Worm (Caenorhabditis elegans): Measurements from ENCODE around the gene wah-1.

The wah-1 gene

DNA sequence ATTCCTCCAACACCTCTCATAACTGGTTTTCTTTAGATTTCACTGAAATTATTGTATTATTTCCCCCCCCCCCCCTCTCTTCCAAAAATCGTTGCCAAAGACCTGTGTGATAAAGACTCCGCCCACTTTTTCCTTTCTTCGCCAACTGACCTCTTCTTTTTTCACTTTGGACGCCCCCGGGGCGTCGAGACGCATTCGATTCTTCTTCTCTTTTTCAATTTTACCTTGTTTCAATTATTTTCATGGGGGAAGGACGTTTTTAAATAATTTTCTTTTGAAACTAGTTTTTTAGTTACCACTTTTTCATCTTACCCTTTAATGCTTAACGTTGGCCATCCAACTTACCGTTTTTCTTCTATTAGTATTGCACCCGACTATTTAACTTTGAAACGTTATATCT is 28.0 kb downstream of the wah-1 start:
- TF ChIP-seq dpl-1 (GFP tag; optimal IDR thresholded peaks at IDR 0.05) = no peak
- peak; percentile 91 for TF ChIP-seq blmp-1 (tag; optimal IDR thresholded peaks at IDR 0.05)
- TF ChIP-seq nhr-85 (tag) = peak; percentile 83
- TF ChIP-seq fos-1 (tag; optimal IDR thresholded peaks at IDR 0.05) = no peak
- no peak for TF ChIP-seq fkh-10 (GFP tag; optimal IDR thresholded peaks at IDR 0.05)
- TF ChIP-seq elt-3 (tag; optimal IDR thresholded peaks at IDR 0.05) = peak in 1 of 6 experiments; percentile 15
- TF ChIP-seq C04F5.9 (tag; optimal IDR thresholded peaks at IDR 0.05) = no peak

DNA sequence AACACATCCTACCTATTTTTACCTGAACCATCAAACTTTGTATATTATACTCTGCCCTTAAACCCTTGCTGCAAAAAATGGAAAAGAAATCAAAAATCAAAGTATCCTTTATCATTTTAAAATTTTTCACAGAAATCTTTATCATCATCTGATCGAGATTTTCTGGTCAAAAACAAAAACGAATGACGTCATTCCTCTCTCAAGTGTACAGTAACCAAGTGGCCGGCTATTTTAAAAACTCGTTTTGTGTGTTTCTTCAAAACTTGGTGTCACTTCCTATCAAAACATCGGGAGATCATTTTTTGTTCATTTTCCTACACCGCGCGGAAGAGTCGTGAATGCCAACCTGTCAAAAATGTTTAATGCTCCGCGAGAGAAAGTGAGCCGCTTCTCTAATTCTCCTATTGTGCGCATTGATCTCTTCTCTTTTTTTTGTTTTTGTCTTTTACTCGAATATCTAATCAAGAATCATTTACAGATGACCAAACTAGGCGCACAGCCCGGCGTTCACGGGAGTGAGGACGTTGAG is 30.2 kb downstream of the wah-1 start, which contains the start of gene brp-1:
TSS of gene brp-1 (plus strand) at position 479 of the 529 bp plus-strand sequence.
- TF ChIP-seq snu-23 (GFP tag; optimal IDR thresholded peaks at IDR 0.05) (peak; percentile 42), lin-35 (GFP tag; optimal IDR thresholded peaks at IDR 0.05) (peak in 1 of 2 experiments; percentile 58), mdl-1 (tag; optimal IDR thresholded peaks at IDR 0.05) (peak in 1 of 2 experiments; percentile 27), aly-2 (tag; optimal IDR thresholded peaks at IDR 0.05) (no peak), nhr-28 (tag; optimal IDR thresholded peaks at IDR 0.05) (no peak), skn-1 (tag; optimal IDR thresholded peaks at IDR 0.05) (peak; percentile 28), dpl-1 (GFP tag; optimal IDR thresholded peaks at IDR 0.05) (peak in 1 of 3 experiments; percentile 14), nhr-20 (tag; optimal IDR thresholded peaks at IDR 0.05) (peak; percentile 57), snpc-4 (tag; optimal IDR thresholded peaks at IDR 0.05) (no peak), blmp-1 (tag; optimal IDR thresholded peaks at IDR 0.05) (peak; percentile 69), nhr-90 (tag; optimal IDR thresholded peaks at IDR 0.05; ENCODE audit: poor library complexity) (peak; percentile 20), fkh-4 (tag; optimal IDR thresholded peaks at IDR 0.05; ENCODE audit: borderline replicate concordance) (no peak), xbp-1 (tag; optimal IDR thresholded peaks at IDR 0.05) (peak; percentile 9), dsc-1 (tag; optimal IDR thresholded peaks at IDR 0.05) (no peak), lin-14 (GFP tag; optimal IDR thresholded peaks at IDR 0.05) (peak; percentile 2), nhr-85 (tag) (peak; percentile 91), nhr-47 (tag; optimal IDR thresholded peaks at IDR 0.05) (no peak), elt-3 (tag; optimal IDR thresholded peaks at IDR 0.05) (peak in 2 of 6 experiments; percentile 57 to 89), unc-98 (GFP tag; IDR thresholded peaks at IDR 0.05) (no peak), nhr-71 (tag; optimal IDR thresholded peaks at IDR 0.05) (peak; percentile 20), Y116A8C.19 (tag; optimal IDR thresholded peaks at IDR 0.05; ENCODE audit: borderline replicate concordance) (no peak), nhr-19 (GFP tag; conservative IDR thresholded peaks at IDR 0.05) (no peak; the same call in 1 of the 2 replicates), unc-30 (tag; optimal IDR thresholded peaks at IDR 0.05) (no peak), mab-9 (GFP tag; IDR thresholded peaks at IDR 0.05) (no peak), lsy-2 (tag; optimal IDR thresholded peaks at IDR 0.05) (peak in 1 of 2 experiments; percentile 80), lin-13 (GFP tag; optimal IDR thresholded peaks at IDR 0.05) (no peak), grh-1 (GFP tag; IDR thresholded peaks at IDR 0.05) (peak; percentile 58)

DNA sequence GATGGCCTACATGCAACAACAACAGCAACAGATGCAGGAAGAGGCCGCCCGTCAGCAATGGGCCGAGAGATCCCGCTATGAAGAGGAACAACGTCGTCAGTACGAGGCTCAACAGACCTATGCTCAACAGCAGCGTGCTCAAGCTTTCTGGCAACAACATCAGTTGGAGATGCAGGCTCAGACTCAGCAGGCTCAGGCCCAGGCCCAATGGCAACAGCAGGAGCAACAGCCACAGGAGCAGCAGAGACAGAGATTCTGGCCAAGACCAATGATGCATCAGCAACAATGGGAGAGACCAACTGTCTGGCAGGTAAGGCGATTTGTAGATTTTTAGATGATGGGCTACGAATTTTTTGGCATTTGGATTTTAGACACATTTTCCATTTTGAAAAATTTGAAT is 32.3 kb downstream of the wah-1 start:
- no peak for TF ChIP-seq grh-1 (GFP tag; IDR thresholded peaks at IDR 0.05)
- TF ChIP-seq nhr-85 (tag) = peak; percentile 5
- no peak for TF ChIP-seq skn-1 (tag; optimal IDR thresholded peaks at IDR 0.05)
- TF ChIP-seq aly-2 (tag; optimal IDR thresholded peaks at IDR 0.05) = no peak
- peak; percentile 1 for TF ChIP-seq nhr-47 (tag; optimal IDR thresholded peaks at IDR 0.05)
- no peak for TF ChIP-seq dpl-1 (GFP tag; optimal IDR thresholded peaks at IDR 0.05)
- TF ChIP-seq alr-1 (tag; optimal IDR thresholded peaks at IDR 0.05; ENCODE audit: borderline replicate concordance) = no peak
- no peak for TF ChIP-seq C16A3.4 (tag; optimal IDR thresholded peaks at IDR 0.05)

DNA sequence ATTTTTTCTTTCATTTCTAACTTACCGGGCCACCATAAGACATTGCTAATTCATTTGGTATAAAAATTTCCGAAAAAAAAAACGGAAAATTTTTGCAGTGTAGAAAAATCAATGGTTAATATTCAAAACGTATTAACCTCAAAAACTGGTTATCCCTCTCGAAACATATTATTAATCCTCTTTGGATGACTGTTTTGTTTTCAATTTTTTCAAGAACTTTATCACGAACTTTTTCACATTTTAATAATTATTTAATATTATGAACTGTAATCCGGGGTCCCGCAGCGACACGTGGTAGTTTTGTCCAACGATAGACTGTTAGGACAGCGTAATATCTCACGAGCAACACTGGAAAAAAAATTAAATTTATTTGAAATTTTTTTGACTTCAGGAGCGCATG is 38.8 kb downstream of the wah-1 start, which contains the start of gene Y79H2A.12:
TSS of gene Y79H2A.12 (minus strand) at position 101 of the 400 bp plus-strand sequence.
- TF ChIP-seq egl-13 (tag; optimal IDR thresholded peaks at IDR 0.05) (no peak), irx-1 (tag; optimal IDR thresholded peaks at IDR 0.05) (no peak), pqm-1 (tag; optimal IDR thresholded peaks at IDR 0.05) (no peak), lir-3 (tag; optimal IDR thresholded peaks at IDR 0.05; ENCODE audit: poor library complexity) (no peak)

Data from whole organism, L1 larva.